Fruit fly (Drosophila melanogaster) whole organism, embryonic: ENCODE measurements around the gene HDAC3.
A peak's percentile ranks its signal among the peaks of the same experiment; 100 is the strongest.

ENCODE experiments used
- Atf-2 ChIP-seq: fragments of 200-800 bp; sonication (Bioruptor generic); optimal IDR thresholded peaks from 2 replicates; lab custom pipeline; 2016; ENCODE audit warnings: missing biosample characterization, missing genetic modification characterization
- B-H1 ChIP-seq: fragments of 200-800 bp; sonication (Bioruptor generic); IDR thresholded peaks from 3 replicates; pipeline ENCODE4 v1.3.6; 2022; ENCODE audit warnings: missing biosample characterization, missing genetic modification characterization
- Bteb2 ChIP-seq: fragments of 200-800 bp; sonication (Bioruptor generic); optimal IDR thresholded peaks from 2 replicates; lab custom pipeline; 2016; ENCODE audit warnings: missing biosample characterization, missing genetic modification characterization
- C15 ChIP-seq: fragments of 200-800 bp; sonication (Bioruptor generic); IDR thresholded peaks from 3 replicates; pipeline ENCODE4 v1.3.6; 2022; ENCODE audit warnings: missing biosample characterization, missing genetic modification characterization
- CG11398 ChIP-seq: fragments of 200-800 bp; sonication (Bioruptor generic); optimal IDR thresholded peaks from 2 replicates; lab custom pipeline; 2016; ENCODE audit warnings: missing biosample characterization, missing genetic modification characterization
- CG11504 ChIP-seq: fragments of 200-800 bp; sonication (Bioruptor generic); optimal IDR thresholded peaks from 3 replicates; lab custom pipeline; 2019; ENCODE audit warnings: missing biosample characterization, mild to moderate bottlenecking, missing genetic modification characterization, moderate library complexity
- CG12155 ChIP-seq: fragments of 200-800 bp; sonication (Bioruptor generic); optimal IDR thresholded peaks from 3 replicates; lab custom pipeline; 2016; ENCODE audit warnings: missing biosample characterization, missing genetic modification characterization
- CG1233 ChIP-seq: fragments of 200-800 bp; sonication (Bioruptor generic); optimal IDR thresholded peaks from 4 replicates; lab custom pipeline; 2018; ENCODE audit warnings: missing biosample characterization, mild to moderate bottlenecking, missing genetic modification characterization
- CG13624 ChIP-seq: fragments of 200-800 bp; sonication (Bioruptor generic); optimal IDR thresholded peaks from 2 replicates; lab custom pipeline; 2016; ENCODE audit warnings: missing biosample characterization, missing genetic modification characterization
- CG14710 ChIP-seq: fragments of 200-800 bp; sonication (Bioruptor generic); optimal IDR thresholded peaks from 3 replicates; lab custom pipeline; 2019; ENCODE audit warnings: missing biosample characterization, mild to moderate bottlenecking, missing genetic modification characterization, moderate library complexity
- CG14860 ChIP-seq: fragments of 200-800 bp; sonication (Bioruptor generic); IDR thresholded peaks from 3 replicates; pipeline ENCODE4 v1.3.6; 2022; ENCODE audit warnings: missing biosample characterization, missing genetic modification characterization; ENCODE audit not compliant: partially characterized antibody
- CG15073 ChIP-seq: fragments of 200-800 bp; sonication (Bioruptor generic); optimal IDR thresholded peaks from 2 replicates; lab custom pipeline; 2016; ENCODE audit warnings: missing biosample characterization, missing genetic modification characterization
- CG17385 ChIP-seq: fragments of 200-800 bp; sonication (Bioruptor generic); optimal IDR thresholded peaks from 3 replicates; lab custom pipeline; 2018; ENCODE audit warnings: missing biosample characterization, mild to moderate bottlenecking, missing genetic modification characterization
- CG6272 ChIP-seq: fragments of 200-800 bp; sonication (Bioruptor generic); IDR thresholded peaks from 2 replicates; pipeline ENCODE4 v1.3.6; 2022; ENCODE audit warnings: missing biosample characterization, missing genetic modification characterization
- CG7786 ChIP-seq: fragments of 200-800 bp; sonication (Bioruptor generic); optimal IDR thresholded peaks from 2 replicates; lab custom pipeline; 2016; ENCODE audit warnings: missing biosample characterization, missing genetic modification characterization
- D ChIP-seq, 2 experiments: fragments of 200-800 bp in 1 of 2; fragments of >200 bp in 1 of 2; sonication (Bioruptor generic) in 1 of 2; optimal IDR thresholded peaks; 2 replicates in 1 of 2; 3 replicates in 1 of 2; lab custom pipeline; 2017; ENCODE audit warnings: mild to moderate bottlenecking in 1 of 2, missing biosample characterization in 1 of 2, missing genetic modification characterization in 1 of 2, missing genetic modification reagents in 1 of 2
- D19A ChIP-seq: fragments of 200-800 bp; optimal IDR thresholded peaks from 3 replicates; lab custom pipeline; 2019; ENCODE audit warnings: missing biosample characterization, mild to moderate bottlenecking, missing genetic modification characterization, moderate library complexity
- Eip74EF ChIP-seq, 2 experiments: fragments of 200-800 bp in 1 of 2; fragments of >200 bp in 1 of 2; sonication (Bioruptor generic) in 1 of 2; optimal IDR thresholded peaks; 2 replicates each; lab custom pipeline; 2017 to 2019; ENCODE audit warnings: missing biosample characterization in 2 of 2, missing genetic modification characterization in 2 of 2, mild to moderate bottlenecking in 1 of 2, moderate library complexity in 1 of 2
- H15 ChIP-seq: fragments of 200-800 bp; sonication (Bioruptor generic); IDR thresholded peaks from 3 replicates; pipeline ENCODE4 v1.3.6; 2022; ENCODE audit warnings: missing biosample characterization, missing genetic modification characterization
- HLH3B ChIP-seq: fragments of 200-800 bp; sonication (Bioruptor generic); IDR thresholded peaks from 2 replicates; pipeline ENCODE4 v1.3.6; 2022; ENCODE audit warnings: missing biosample characterization, missing genetic modification characterization
- NC2β ChIP-seq: fragments of 200-800 bp; sonication (Bioruptor generic); optimal IDR thresholded peaks from 2 replicates; lab custom pipeline; 2016; ENCODE audit warnings: missing biosample characterization, missing genetic modification characterization
- Ptx1 ChIP-seq: fragments of 200-800 bp; sonication (Bioruptor generic); IDR thresholded peaks from 2 replicates; pipeline ENCODE4 v1.3.6; 2022; ENCODE audit warnings: missing biosample characterization, missing genetic modification characterization
- Ssrp ChIP-seq: fragments of 200-800 bp; sonication (Bioruptor generic); optimal IDR thresholded peaks from 2 replicates; lab custom pipeline; 2018; ENCODE audit warnings: missing biosample characterization, mild to moderate bottlenecking, missing genetic modification characterization, moderate library complexity
- ab ChIP-seq: fragments of 200-800 bp; sonication (Bioruptor generic); optimal IDR thresholded peaks from 2 replicates; lab custom pipeline; 2016; ENCODE audit warnings: missing biosample characterization, missing genetic modification characterization
- ara ChIP-seq: fragments of 200-800 bp; sonication (Bioruptor generic); IDR thresholded peaks from 2 replicates; pipeline ENCODE4 v1.3.6; 2022; ENCODE audit warnings: missing biosample characterization, missing genetic modification characterization
- bab2 ChIP-seq: fragments of 200-800 bp; sonication (Bioruptor generic); optimal IDR thresholded peaks from 2 replicates; lab custom pipeline; 2016; ENCODE audit warnings: missing biosample characterization, missing genetic modification characterization
- chm ChIP-seq: fragments of 200-800 bp; sonication (Bioruptor generic); IDR thresholded peaks from 2 replicates; pipeline ENCODE4 v1.3.6; 2022; ENCODE audit warnings: missing biosample characterization, missing genetic modification characterization
- ci ChIP-seq: fragments of 200-800 bp; sonication (Bioruptor generic); IDR thresholded peaks from 3 replicates; pipeline ENCODE4 v1.3.6; 2022; ENCODE audit warnings: missing biosample characterization, missing genetic modification characterization
- dati ChIP-seq: fragments of 200-800 bp; sonication (Bioruptor generic); IDR thresholded peaks from 2 replicates; pipeline ENCODE4 v1.3.6; 2022; ENCODE audit warnings: missing biosample characterization, missing genetic modification characterization
- ems ChIP-seq: fragments of 200-800 bp; sonication (Bioruptor generic); optimal IDR thresholded peaks from 3 replicates; lab custom pipeline; 2016; ENCODE audit warnings: missing biosample characterization, missing genetic modification characterization
- fd3F ChIP-seq: fragments of 200-800 bp; sonication (Bioruptor generic); optimal IDR thresholded peaks from 2 replicates; lab custom pipeline; 2018; ENCODE audit warnings: missing biosample characterization, mild to moderate bottlenecking, missing genetic modification characterization, moderate library complexity
- fd96Cb ChIP-seq: fragments of 200-800 bp; sonication (Bioruptor generic); optimal IDR thresholded peaks from 2 replicates; lab custom pipeline; 2018; ENCODE audit warnings: missing biosample characterization, mild to moderate bottlenecking, missing genetic modification characterization, moderate library complexity
- gsb ChIP-seq: fragments of 200-800 bp; sonication (Bioruptor generic); IDR thresholded peaks from 2 replicates; pipeline ENCODE4 v1.3.6; 2022; ENCODE audit warnings: missing biosample characterization, missing genetic modification characterization
- her ChIP-seq: fragments of 200-800 bp; sonication (Bioruptor generic); optimal IDR thresholded peaks from 2 replicates; lab custom pipeline; 2016; ENCODE audit warnings: missing biosample characterization, missing genetic modification characterization
- jigr1 ChIP-seq: fragments of 200-800 bp; sonication (Bioruptor generic); IDR thresholded peaks from 3 replicates; pipeline ENCODE4 v1.3.6; 2022; ENCODE audit warnings: missing biosample characterization, missing genetic modification characterization
- lilli ChIP-seq: fragments of 200-800 bp; sonication (Bioruptor generic); optimal IDR thresholded peaks from 3 replicates; lab custom pipeline; 2016; ENCODE audit warnings: missing biosample characterization, missing genetic modification characterization
- luna ChIP-seq: fragments of 200-800 bp; sonication (Bioruptor generic); optimal IDR thresholded peaks from 2 replicates; lab custom pipeline; 2016; ENCODE audit warnings: missing biosample characterization, missing genetic modification characterization
- odd ChIP-seq: fragments of 200-800 bp; sonication (Bioruptor generic); optimal IDR thresholded peaks from 2 replicates; lab custom pipeline; 2017; ENCODE audit warnings: missing biosample characterization, mild to moderate bottlenecking, missing genetic modification characterization
- otp ChIP-seq: fragments of 200-800 bp; sonication (Bioruptor generic); IDR thresholded peaks from 3 replicates; pipeline ENCODE4, ENCODE4 v1.3.6; 2022; ENCODE audit warnings: missing biosample characterization, missing genetic modification characterization
- pan ChIP-seq, 4 experiments: fragments of >200 bp in 3 of 4; fragments of 200-800 bp in 1 of 4; sonication (Bioruptor generic) in 1 of 4; optimal IDR thresholded peaks in 3 of 4; IDR thresholded peaks in 1 of 4; 2 replicates each; pipeline versions ENCODE4 v1.3.6 to Lab custom; 2017 to 2022; ENCODE audit warnings: missing biosample characterization in 2 of 4, missing genetic modification characterization in 2 of 4, mixed read lengths in 1 of 4
- pb ChIP-seq: fragments of 200-800 bp; sonication (Bioruptor generic); optimal IDR thresholded peaks from 3 replicates; lab custom pipeline; 2016; ENCODE audit warnings: missing biosample characterization, missing genetic modification characterization
- pum ChIP-seq: fragments of 200-800 bp; sonication (Bioruptor generic); optimal IDR thresholded peaks from 2 replicates; lab custom pipeline; 2016; ENCODE audit warnings: missing biosample characterization, missing genetic modification characterization
- sc ChIP-seq, 3 experiments: fragments of >200 bp in 2 of 3; fragments of 200-800 bp in 1 of 3; sonication (Bioruptor generic) in 1 of 3; optimal IDR thresholded peaks; 2 replicates in 2 of 3; 3 replicates in 1 of 3; lab custom pipeline; 2017; ENCODE audit warnings: mild to moderate bottlenecking in 1 of 3, missing biosample characterization in 1 of 3, missing genetic modification characterization in 1 of 3, missing genetic modification reagents in 1 of 3
- scrt ChIP-seq: fragments of 200-800 bp; sonication (Bioruptor generic); optimal IDR thresholded peaks from 2 replicates; lab custom pipeline; 2018; ENCODE audit warnings: missing biosample characterization, mild to moderate bottlenecking, missing genetic modification characterization, moderate library complexity
- usp ChIP-seq: fragments of >200 bp; optimal IDR thresholded peaks from 2 replicates; lab custom pipeline; 2017; ENCODE audit warnings: missing biosample characterization, missing genetic modification characterization
- vfl ChIP-seq: fragments of 200-800 bp; sonication (Bioruptor generic); optimal IDR thresholded peaks from 2 replicates; lab custom pipeline; 2016; ENCODE audit warnings: missing biosample characterization, missing genetic modification characterization
- wor ChIP-seq: fragments of 200-800 bp; sonication (Bioruptor generic); IDR thresholded peaks from 2 replicates; pipeline ENCODE4 v1.3.6; 2022; ENCODE audit warnings: missing biosample characterization, missing genetic modification characterization
- zen2 ChIP-seq: fragments of 200-800 bp; sonication (Bioruptor generic); IDR thresholded peaks from 3 replicates; pipeline ENCODE4 v1.3.6; 2022; ENCODE audit warnings: missing biosample characterization, missing genetic modification characterization; ENCODE audit not compliant: partially characterized antibody
- zfh2 ChIP-seq: fragments of 200-800 bp; sonication (Bioruptor generic); optimal IDR thresholded peaks from 2 replicates; lab custom pipeline; 2016; ENCODE audit warnings: missing biosample characterization, missing genetic modification characterization

The HDAC3 gene

DNA sequence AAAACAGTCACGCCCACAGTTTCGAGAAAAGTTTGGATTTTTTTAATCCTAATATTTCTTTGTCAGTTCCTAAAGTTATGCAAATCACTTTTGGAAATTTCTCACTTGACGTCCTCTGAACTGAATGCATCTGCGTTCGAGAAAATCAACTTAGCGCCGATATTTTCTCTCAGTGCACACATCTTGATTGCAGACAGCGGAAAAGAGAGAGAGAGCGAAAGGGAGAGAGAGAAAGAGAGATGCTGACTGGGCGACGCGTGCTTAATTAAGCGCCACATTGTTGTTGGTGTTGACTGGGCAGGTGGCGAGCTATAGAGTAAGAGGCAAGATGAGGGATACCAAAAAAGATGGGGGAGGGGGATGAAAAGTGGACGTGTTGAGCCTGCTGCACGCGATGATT, 44.2 kb upstream of the HDAC3 start:
- TF ChIP-seq Bteb2 (GFP tag; lab: Kevin White, UChicago) = peak; percentile 22
- no peak for TF ChIP-seq jigr1 (GFP tag; lab: Robert Waterston, UW)
- TF ChIP-seq her (GFP tag; lab: Kevin White, UChicago) = peak; percentile 54
- TF ChIP-seq NC2β (GFP tag; lab: Kevin White, UChicago) = peak; percentile 11
- TF ChIP-seq vfl (GFP tag; lab: Kevin White, UChicago) = peak; percentile 20
- no peak for TF ChIP-seq zen2 (GFP tag; lab: Robert Waterston, UW)
- TF ChIP-seq B-H1 (GFP tag; lab: Robert Waterston, UW) = peak; percentile 28; the same call in 1 of the 3 replicates
- TF ChIP-seq chm (GFP tag; lab: Robert Waterston, UW) = peak; percentile 74
- no peak for TF ChIP-seq ab (GFP tag; lab: Kevin White, UChicago)
- TF ChIP-seq HLH3B = peak; percentile 32; the same call in 1 of the 2 replicates
- TF ChIP-seq ems (GFP tag; lab: Kevin White, UChicago) = peak; percentile 11
- no peak for TF ChIP-seq CG15073 (GFP tag; lab: Kevin White, UChicago)
- TF ChIP-seq fd3F = peak; percentile 33
- peak; percentile 23 for TF ChIP-seq CG1233 (GFP tag; lab: Kevin White, UChicago)
- TF ChIP-seq Eip74EF (GFP tag; optimal IDR thresholded peaks at IDR 0.05; lab: Kevin White, UChicago) = peak in 1 of 2 experiments; percentile 23
- TF ChIP-seq C15 (GFP tag; lab: Robert Waterston, UW) = no peak
- TF ChIP-seq Ssrp (tag; lab: Kevin White, UChicago) = peak; percentile 60
- no peak for TF ChIP-seq luna (GFP tag; lab: Kevin White, UChicago)
- TF ChIP-seq usp (GFP tag; lab: Kevin White, UChicago) = no peak
- peak; percentile 36 for TF ChIP-seq zfh2 (GFP tag; lab: Kevin White, UChicago)
- peak; percentile 36 for TF ChIP-seq pb (GFP tag; lab: Kevin White, UChicago)
- TF ChIP-seq bab2 (GFP tag; lab: Kevin White, UChicago) = peak; percentile 32
- TF ChIP-seq ci (GFP tag; lab: Robert Waterston, UW) = peak; percentile 76
- TF ChIP-seq D (optimal IDR thresholded peaks at IDR 0.05; lab: Kevin White, UChicago) = no peak
- peak; percentile 60 for TF ChIP-seq D (GFP tag; optimal IDR thresholded peaks at IDR 0.05; lab: Kevin White, UChicago)
- TF ChIP-seq pum = peak; percentile 54
- TF ChIP-seq ara (GFP tag; lab: Robert Waterston, UW) = 0 out of 2 replicates have a peak, but pooled peaks have one; percentile 8
- TF ChIP-seq dati (GFP tag; lab: Robert Waterston, UW) = peak; percentile 39; the same call in 1 of the 2 replicates
- no peak for TF ChIP-seq H15 (GFP tag; lab: Robert Waterston, UW)
- TF ChIP-seq CG14860 (GFP tag; lab: Robert Waterston, UW) = no peak
- peak; percentile 46 for TF ChIP-seq D19A (tag; lab: Kevin White, UChicago)
- TF ChIP-seq odd (GFP tag; lab: Kevin White, UChicago) = peak; percentile 21
- no peak for TF ChIP-seq pan (optimal IDR thresholded peaks at IDR 0.05; lab: Kevin White, UChicago)
- TF ChIP-seq pan (GFP tag; optimal IDR thresholded peaks at IDR 0.05 in 1 of 2, IDR thresholded peaks at IDR 0.05 in 1 of 2) = peak in 1 of 2 experiments; percentile 66
- TF ChIP-seq scrt = no peak
- TF ChIP-seq gsb = no peak
- TF ChIP-seq CG6272 (GFP tag; lab: Robert Waterston, UW) = no peak
- peak; percentile 53 for TF ChIP-seq Ptx1 (GFP tag; lab: Robert Waterston, UW)
- TF ChIP-seq CG11398 = peak; percentile 45
- peak; percentile 39 for TF ChIP-seq fd96Cb (tag; lab: Kevin White, UChicago)
- TF ChIP-seq CG12155 (GFP tag; lab: Kevin White, UChicago) = peak; percentile 27
- no peak for TF ChIP-seq sc (optimal IDR thresholded peaks at IDR 0.05; lab: Kevin White, UChicago)
- peak; percentile 20 for TF ChIP-seq sc (GFP tag; optimal IDR thresholded peaks at IDR 0.05; lab: Kevin White, UChicago)
- peak; percentile 45 for TF ChIP-seq CG14710
- peak; percentile 17 for TF ChIP-seq lilli (GFP tag; lab: Kevin White, UChicago)
- peak; percentile 23 for TF ChIP-seq CG7786 (GFP tag; lab: Kevin White, UChicago)
- peak; percentile 44 for TF ChIP-seq Atf-2 (GFP tag; lab: Kevin White, UChicago)
- peak; percentile 34 for TF ChIP-seq CG13624 (GFP tag; lab: Kevin White, UChicago)
- peak; percentile 28 for TF ChIP-seq CG17385
- TF ChIP-seq CG11504 (tag; lab: Kevin White, UChicago) = peak; percentile 61
- TF ChIP-seq otp (GFP tag; lab: Robert Waterston, UW) = 0 out of 3 replicates have a peak, but pooled peaks have one; percentile 57
- 0 out of 2 replicates have a peak, but pooled peaks have one; percentile 22 for TF ChIP-seq wor (GFP tag; lab: Robert Waterston, UW)
